Fruit fly (Drosophila melanogaster): ENCODE results near the gene CG31668.

DNA sequence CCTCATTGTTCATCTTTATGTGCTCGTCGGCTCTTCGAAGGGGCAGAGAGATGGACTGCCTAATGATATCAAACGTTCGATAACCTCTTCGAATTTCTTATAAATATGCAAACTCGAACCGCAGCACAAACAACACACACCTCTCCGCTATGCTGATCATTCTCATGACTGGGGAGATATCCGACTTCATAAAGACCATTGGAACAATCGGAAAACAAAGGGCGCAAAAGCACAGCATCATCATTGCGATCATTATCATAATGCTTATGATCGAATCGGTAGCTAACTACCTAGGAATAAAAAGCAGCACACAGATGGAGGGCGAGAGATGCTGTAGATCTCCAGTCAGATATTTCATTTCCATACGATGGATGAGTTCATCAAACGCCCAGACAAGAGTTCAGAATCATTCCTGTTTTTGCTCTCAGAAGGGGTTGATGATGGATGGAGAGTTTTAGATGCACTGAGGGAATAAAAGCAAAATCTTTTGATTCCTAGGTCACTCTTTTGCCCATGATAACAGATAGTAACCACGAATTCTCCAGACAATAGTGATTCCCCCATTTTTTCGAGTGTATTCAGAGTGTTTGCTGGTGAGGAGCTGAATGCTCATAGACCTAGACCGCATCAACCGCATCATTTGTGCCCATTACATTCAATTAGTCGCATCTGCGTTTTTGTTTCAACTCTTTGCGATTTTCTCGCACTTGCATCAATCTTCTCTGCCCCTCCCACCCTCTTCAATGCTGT is 38.8 kb downstream of the CG31668 start:
- no peak for TF ChIP-seq CG3847 (GFP tag; IDR thresholded peaks at IDR 0.05)
- no peak for TF ChIP-seq CG18599 (GFP tag; optimal IDR thresholded peaks at IDR 0.05)
- TF ChIP-seq CG11398 (GFP tag; optimal IDR thresholded peaks at IDR 0.05): no peak
- TF ChIP-seq B-H2 (GFP tag; optimal IDR thresholded peaks at IDR 0.05): no peak
- TF ChIP-seq Hand (GFP tag; optimal IDR thresholded peaks at IDR 0.05): no peak
- TF ChIP-seq maf-S (GFP tag; optimal IDR thresholded peaks at IDR 0.05): no peak
- peak; percentile 12 for TF ChIP-seq D19A (tag; optimal IDR thresholded peaks at IDR 0.05)
- TF ChIP-seq Hr3 (GFP tag; optimal IDR thresholded peaks at IDR 0.05): no peak
- peak; percentile 17 for TF ChIP-seq dmrt11E (tag; optimal IDR thresholded peaks at IDR 0.05)
